Worm (Caenorhabditis elegans): ENCODE results near the gene Y116A8A.150.

ce11 chrIV:16854790-16855189 is 12.0 kb upstream of the Y116A8A.150 start, which contains the start of gene map-2:
- no peak for TF ChIP-seq ceh-13 (GFP tag; optimal IDR thresholded peaks at IDR 0.05)
- TF ChIP-seq ama-1 (optimal IDR thresholded peaks at IDR 0.05) = no peak
- TF ChIP-seq hnd-1 (tag; optimal IDR thresholded peaks at IDR 0.05) = no peak
- TF ChIP-seq hmbx-1 (tag; optimal IDR thresholded peaks at IDR 0.05) = no peak
- no peak for TF ChIP-seq sea-1 (GFP tag; conservative IDR thresholded peaks at IDR 0.05)
- TF ChIP-seq flt-1 (GFP tag; IDR thresholded peaks at IDR 0.05) = no peak
- no peak for TF ChIP-seq tbx-37 (GFP tag; conservative IDR thresholded peaks at IDR 0.05)
- no peak for TF ChIP-seq ceh-36 (tag; optimal IDR thresholded peaks at IDR 0.05)
